Fruit fly (Drosophila melanogaster) whole organism, pupa: ENCODE results near the gene Ugt302E1.

ENCODE experiments used
- CG10348 ChIP-seq: fragments of 200-800 bp; sonication (Bioruptor generic); IDR thresholded peaks from 2 replicates; pipeline ENCODE4 v1.3.6; 2022; ENCODE audit warnings: missing biosample characterization, missing genetic modification characterization
- CG12605 ChIP-seq: fragments of 200-800 bp; sonication (Bioruptor generic); IDR thresholded peaks from 2 replicates; pipeline ENCODE4 v1.3.6; 2022; ENCODE audit warnings: missing biosample characterization, missing genetic modification characterization
- CG13204 ChIP-seq: fragments of 200-800 bp; sonication (Bioruptor generic); optimal IDR thresholded peaks from 2 replicates; lab custom pipeline; 2018; ENCODE audit warnings: missing biosample characterization, mild to moderate bottlenecking, missing genetic modification characterization, moderate library complexity
- CG14655 ChIP-seq: fragments of 200-800 bp; sonication (Bioruptor generic); optimal IDR thresholded peaks from 3 replicates; lab custom pipeline; 2017; ENCODE audit warnings: mild to moderate bottlenecking, missing biosample characterization, missing genetic modification reagents, missing genetic modification characterization
- CG15710 ChIP-seq: fragments of 200-800 bp; sonication (Bioruptor generic); optimal IDR thresholded peaks from 2 replicates; lab custom pipeline; 2018; ENCODE audit warnings: missing biosample characterization, mild to moderate bottlenecking, missing genetic modification characterization, moderate library complexity
- CG17806 ChIP-seq: fragments of 200-800 bp; sonication (Bioruptor generic); optimal IDR thresholded peaks from 2 replicates; lab custom pipeline; 2018; ENCODE audit warnings: missing biosample characterization, mild to moderate bottlenecking, missing genetic modification characterization, moderate library complexity
- CG32121 ChIP-seq: fragments of 200-800 bp; sonication (Bioruptor generic); IDR thresholded peaks from 2 replicates; pipeline ENCODE4 v1.3.6; 2022; ENCODE audit warnings: missing biosample characterization, missing genetic modification characterization
- CG34367 ChIP-seq: fragments of 200-800 bp; sonication (Bioruptor generic); optimal IDR thresholded peaks from 2 replicates; lab custom pipeline; 2018; ENCODE audit warnings: missing biosample characterization, mild to moderate bottlenecking, missing genetic modification characterization
- CG4496 ChIP-seq: fragments of 200-800 bp; sonication (Bioruptor generic); IDR thresholded peaks from 3 replicates; pipeline ENCODE4 v1.3.6; 2022; ENCODE audit warnings: missing biosample characterization, missing genetic modification characterization
- CG8159 ChIP-seq: fragments of 200-800 bp; sonication (Bioruptor generic); optimal IDR thresholded peaks from 3 replicates; lab custom pipeline; 2018; ENCODE audit warnings: missing biosample characterization, mild to moderate bottlenecking, missing genetic modification characterization, moderate library complexity
- CG8301 ChIP-seq: fragments of 200-800 bp; sonication (Bioruptor generic); optimal IDR thresholded peaks from 2 replicates; lab custom pipeline; 2018; ENCODE audit warnings: missing biosample characterization, mild to moderate bottlenecking, missing genetic modification characterization
- CG9948 ChIP-seq: fragments of 200-800 bp; sonication (Bioruptor generic); optimal IDR thresholded peaks from 2 replicates; lab custom pipeline; 2018; ENCODE audit warnings: missing biosample characterization, mild to moderate bottlenecking, missing genetic modification characterization, moderate library complexity
- D1 ChIP-seq: fragments of 200-800 bp; sonication (Bioruptor generic); optimal IDR thresholded peaks from 2 replicates; lab custom pipeline; 2018; ENCODE audit warnings: missing biosample characterization, mild to moderate bottlenecking, missing genetic modification characterization, moderate library complexity
- EcR ChIP-seq: fragments of 200-800 bp; sonication (Bioruptor generic); optimal IDR thresholded peaks from 3 replicates; lab custom pipeline; 2019; ENCODE audit warnings: missing biosample characterization, missing genetic modification characterization, mild to moderate bottlenecking, moderate library complexity, missing genetic modification reagents
- Ets98B ChIP-seq: fragments of 200-800 bp; sonication (Bioruptor generic); IDR thresholded peaks from 2 replicates; pipeline ENCODE4 v1.3.6; 2022; ENCODE audit warnings: missing biosample characterization, missing genetic modification characterization
- Pif1A ChIP-seq: fragments of 200-800 bp; sonication (Bioruptor generic); optimal IDR thresholded peaks from 3 replicates; lab custom pipeline; 2016; ENCODE audit warnings: missing biosample characterization, missing genetic modification characterization
- Pif1B ChIP-seq: fragments of 200-800 bp; sonication (Bioruptor generic); optimal IDR thresholded peaks from 3 replicates; lab custom pipeline; 2016; ENCODE audit warnings: missing biosample characterization, missing genetic modification characterization
- Snoo ChIP-seq: fragments of 200-800 bp; sonication (Bioruptor generic); optimal IDR thresholded peaks from 3 replicates; lab custom pipeline; 2017; ENCODE audit warnings: missing biosample characterization, mild to moderate bottlenecking, missing genetic modification characterization, inconsistent platforms
- fd96Ca ChIP-seq: fragments of 200-800 bp; sonication (Bioruptor generic); IDR thresholded peaks from 3 replicates; pipeline ENCODE4 v1.3.6; 2022; ENCODE audit warnings: missing biosample characterization, missing genetic modification characterization
- gl ChIP-seq: fragments of 200-800 bp; sonication (Bioruptor generic); optimal IDR thresholded peaks from 2 replicates; lab custom pipeline; 2018; ENCODE audit warnings: missing biosample characterization, mild to moderate bottlenecking, missing genetic modification characterization
- rn ChIP-seq: fragments of 200-800 bp; sonication (Bioruptor generic); IDR thresholded peaks from 2 replicates; pipeline ENCODE4 v1.3.6; 2022; ENCODE audit warnings: missing biosample characterization, missing genetic modification characterization

Gene Ugt302E1

DNA sequence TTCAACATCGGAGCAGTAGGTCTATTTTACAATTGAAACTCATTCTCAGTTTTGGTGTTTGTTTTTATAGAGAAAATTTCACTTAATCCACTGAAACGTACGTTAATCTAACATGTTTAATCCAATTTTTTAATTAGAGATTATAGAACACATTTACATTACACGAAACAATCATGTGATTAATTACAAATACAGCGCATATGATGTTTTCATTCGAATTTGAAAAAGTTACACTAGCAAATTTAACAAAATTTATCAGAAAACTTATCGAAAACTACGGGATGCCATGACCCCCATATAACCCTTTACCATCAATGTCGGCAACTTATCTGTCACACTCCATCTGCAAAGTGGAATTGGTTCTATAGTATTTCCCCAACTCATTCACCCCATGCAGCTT is 9.3 kb upstream of the Ugt302E1 start, which contains the start of gene CheA86a:
Gene CheA86a, minus strand, starts transcription at position 101 of the 400 bp plus-strand sequence.
- TF ChIP-seq Pif1B (GFP tag; lab: Kevin White, UChicago) (no peak), CG14655 (no peak), CG15710 (tag; lab: Kevin White, UChicago) (no peak), CG10348 (GFP tag; lab: Robert Waterston, UW) (no peak), CG32121 (GFP tag; lab: Robert Waterston, UW) (no peak), CG17806 (tag; lab: Kevin White, UChicago) (no peak), Snoo (tag; lab: Kevin White, UChicago) (no peak), CG9948 (tag; lab: Kevin White, UChicago) (no peak), Pif1A (GFP tag; lab: Kevin White, UChicago) (no peak)

DNA sequence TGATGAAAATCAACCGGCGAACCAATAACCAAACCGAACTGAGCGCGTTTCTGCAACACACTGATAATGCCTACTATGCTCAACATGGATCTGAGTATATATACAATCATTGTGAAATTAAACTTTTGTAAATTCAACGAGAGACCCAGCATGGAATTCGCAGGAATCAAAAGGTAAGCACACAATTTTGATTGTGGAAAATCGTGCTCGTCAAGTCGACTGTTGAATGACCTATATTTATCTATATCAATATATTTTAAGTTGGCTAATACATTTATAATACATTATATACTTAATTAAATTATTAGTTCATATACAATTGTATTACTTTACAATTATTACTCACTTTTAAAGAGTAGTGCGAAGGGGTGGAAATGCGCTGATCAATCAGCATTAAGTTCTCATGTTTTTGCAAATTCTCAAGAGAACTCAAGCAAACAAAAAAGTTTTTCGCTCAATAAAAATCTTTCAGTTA is 590 bp upstream of the Ugt302E1 start, which contains the start of gene Ugt302K1:
Gene Ugt302K1, minus strand, starts transcription at position 51 of the 475 bp plus-strand sequence.
- TF ChIP-seq EcR (GFP tag; lab: Kevin White, UChicago) (no peak), CG15710 (tag; lab: Kevin White, UChicago) (peak; percentile 50), rn (GFP tag; lab: Robert Waterston, UW) (no peak), fd96Ca (GFP tag; lab: Robert Waterston, UW) (no peak), gl (tag; lab: Kevin White, UChicago) (no peak), CG13204 (GFP tag; lab: Kevin White, UChicago) (no peak), Ets98B (GFP tag; lab: Robert Waterston, UW) (peak; percentile 55), CG4496 (peak; percentile 68), Pif1B (GFP tag; lab: Kevin White, UChicago) (peak; percentile 27), CG8301 (tag; lab: Kevin White, UChicago) (peak; percentile 58), CG10348 (GFP tag; lab: Robert Waterston, UW) (no peak), CG9948 (tag; lab: Kevin White, UChicago) (peak; percentile 75), D1 (peak; percentile 2), CG14655 (peak; percentile 72), CG34367 (peak; percentile 9), CG17806 (tag; lab: Kevin White, UChicago) (peak; percentile 82), CG12605 (peak; percentile 56; the same call in 1 of the 2 replicates), CG32121 (GFP tag; lab: Robert Waterston, UW) (no peak; the same call in 1 of the 2 replicates), Pif1A (GFP tag; lab: Kevin White, UChicago) (no peak), Snoo (tag; lab: Kevin White, UChicago) (no peak), CG8159 (tag; lab: Kevin White, UChicago) (peak; percentile 64)

DNA sequence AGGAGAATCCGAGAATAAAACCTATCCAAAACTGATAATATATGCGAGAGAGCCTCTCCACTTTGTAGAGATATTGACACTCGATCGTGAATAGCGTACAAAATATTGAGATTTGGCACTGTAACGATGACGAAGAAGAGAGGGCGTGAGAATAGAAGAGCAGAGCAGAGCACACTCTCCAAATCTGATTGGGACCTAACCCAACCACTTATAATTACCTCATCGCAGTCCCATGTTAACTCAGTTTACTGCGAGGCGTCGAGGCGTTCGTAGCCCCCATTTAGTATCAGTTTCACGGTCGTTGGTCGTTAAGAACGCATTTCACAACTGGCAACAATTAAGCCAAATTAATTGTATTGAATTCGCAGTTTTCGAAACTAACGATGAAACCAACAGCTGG is 2.4 kb downstream of the Ugt302E1 start, which contains the start of gene Ugt302C1:
Gene Ugt302C1, plus strand, starts transcription at position 241 of the 400 bp plus-strand sequence.
- TF ChIP-seq CG4496 (peak; percentile 47; the same call in 1 of the 3 replicates), CG32121 (GFP tag; lab: Robert Waterston, UW) (0 out of 2 replicates have a peak, but pooled peaks have one; percentile 23), CG8159 (tag; lab: Kevin White, UChicago) (no peak), CG8301 (tag; lab: Kevin White, UChicago) (no peak), Ets98B (GFP tag; lab: Robert Waterston, UW) (0 out of 2 replicates have a peak, but pooled peaks have one; percentile 39)

DNA sequence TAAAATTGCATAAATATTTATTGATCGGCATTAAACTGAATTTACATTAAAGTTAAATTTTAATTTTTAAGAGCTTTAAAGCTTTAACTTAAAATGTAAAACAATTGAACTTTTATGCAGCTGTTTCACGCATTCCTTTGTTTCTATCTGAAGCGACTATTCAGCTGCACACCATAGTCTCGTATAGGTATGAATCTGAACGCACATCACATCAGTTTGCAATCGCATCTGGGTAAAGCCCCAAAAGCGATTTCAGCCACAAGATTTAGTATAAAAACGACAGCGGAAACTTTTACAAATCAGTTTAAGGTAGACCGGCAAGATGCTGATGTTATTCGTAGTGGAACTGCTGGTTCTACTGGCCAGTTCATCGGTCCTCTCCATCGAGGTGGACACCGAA is 6.5 kb downstream of the Ugt302E1 start, which contains the start of gene CG4757:
Gene CG4757, plus strand, starts transcription at position 301 of the 400 bp plus-strand sequence.
- TF ChIP-seq Pif1A (GFP tag; lab: Kevin White, UChicago) (no peak), CG17806 (tag; lab: Kevin White, UChicago) (no peak), Pif1B (GFP tag; lab: Kevin White, UChicago) (no peak), EcR (GFP tag; lab: Kevin White, UChicago) (no peak), Snoo (tag; lab: Kevin White, UChicago) (no peak), D1 (no peak), CG14655 (no peak), CG15710 (tag; lab: Kevin White, UChicago) (no peak), fd96Ca (GFP tag; lab: Robert Waterston, UW) (no peak), CG8159 (tag; lab: Kevin White, UChicago) (no peak), rn (GFP tag; lab: Robert Waterston, UW) (no peak), CG10348 (GFP tag; lab: Robert Waterston, UW) (no peak), CG4496 (no peak), gl (tag; lab: Kevin White, UChicago) (no peak), CG34367 (no peak), Ets98B (GFP tag; lab: Robert Waterston, UW) (no peak), CG9948 (tag; lab: Kevin White, UChicago) (no peak), CG12605 (no peak), CG32121 (GFP tag; lab: Robert Waterston, UW) (no peak), CG13204 (GFP tag; lab: Kevin White, UChicago) (no peak)

DNA sequence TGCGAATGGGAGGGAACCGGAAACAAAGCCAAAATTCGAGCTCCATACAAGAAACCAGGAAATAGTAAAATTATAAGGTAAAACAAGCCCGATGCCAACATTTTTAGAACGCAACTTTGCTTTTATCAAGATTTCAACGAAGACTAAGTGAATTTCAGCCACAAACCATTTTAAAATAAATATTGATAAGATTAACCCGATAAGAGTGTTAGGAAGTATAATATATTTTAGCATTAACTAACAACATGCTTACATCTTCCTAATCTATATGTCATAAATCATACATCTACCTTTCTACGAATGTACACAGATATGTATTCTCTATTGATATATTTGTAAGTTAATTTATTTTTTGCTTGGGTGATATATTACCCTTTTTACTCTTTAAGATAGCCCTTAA is 11.5 kb downstream of the Ugt302E1 start, which contains the start of gene Ugt35E1:
Gene Ugt35E1, minus strand, starts transcription at position 101 of the 400 bp plus-strand sequence.
- TF ChIP-seq CG10348 (GFP tag; lab: Robert Waterston, UW), result no peak

DNA sequence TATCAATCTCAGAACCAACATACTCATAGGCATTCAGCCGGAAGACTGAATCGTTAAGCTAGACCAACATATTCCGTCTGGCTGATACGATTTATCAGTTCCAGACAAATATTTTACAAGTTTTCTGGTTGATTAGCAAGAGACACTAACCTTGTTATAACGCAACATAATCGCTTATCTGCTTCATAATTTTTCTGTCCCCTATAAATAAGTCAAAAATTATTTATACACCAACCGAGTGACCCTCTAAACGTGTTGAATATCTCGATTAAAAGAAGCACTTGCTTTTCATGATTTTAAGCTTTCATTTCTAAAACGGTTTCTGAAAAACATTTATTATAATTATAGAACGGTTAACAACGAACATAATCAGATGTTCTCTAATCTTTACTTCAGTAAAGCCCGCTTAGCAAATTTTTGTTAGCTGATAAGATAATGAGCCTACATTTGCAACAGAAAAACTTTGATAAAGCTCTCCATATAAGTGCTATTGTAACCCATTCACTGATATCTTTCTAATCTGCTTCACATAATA is 13.6 kb downstream of the Ugt302E1 start, which contains the start of gene Ugt35E2:
Gene Ugt35E2, minus strand, starts transcription at position 51 of the 535 bp plus-strand sequence.
- no peak for TF ChIP-seq EcR (GFP tag; lab: Kevin White, UChicago)
- no peak for TF ChIP-seq CG12605
